Worm (Caenorhabditis elegans): ENCODE data around the gene efn-3.

DNA sequence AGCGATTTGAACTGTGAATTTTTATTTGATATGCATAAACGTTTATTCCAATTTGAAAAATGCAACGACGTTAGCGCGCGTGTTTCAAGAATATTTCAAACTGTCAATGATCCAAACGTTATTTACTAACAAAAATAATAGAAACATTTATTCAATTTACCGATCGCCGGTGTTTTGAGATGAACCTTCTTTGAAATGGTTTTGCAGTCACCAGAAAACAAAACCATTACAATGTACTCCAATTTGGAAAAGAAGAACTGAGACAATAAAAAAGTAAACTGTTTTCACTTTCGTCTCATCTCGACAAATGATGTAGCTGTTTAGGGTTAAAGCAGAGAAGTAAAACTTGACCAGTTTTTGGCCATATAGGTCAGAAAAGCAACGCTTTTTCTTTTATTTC, 30.0 kb upstream of the efn-3 start, which contains the start of gene H06A10.1:
- TF ChIP-seq nhr-77 (tag; optimal IDR thresholded peaks at IDR 0.05) (no peak), zag-1 (tag; optimal IDR thresholded peaks at IDR 0.05) (no peak), ztf-11 (tag; optimal IDR thresholded peaks at IDR 0.05) (no peak), mdl-1 (tag; optimal IDR thresholded peaks at IDR 0.05) (no peak)

Data from whole organism, L3 larva.